Fruit fly (Drosophila melanogaster): Measurements from ENCODE around the gene CG12219.

The CG12219 gene

DNA sequence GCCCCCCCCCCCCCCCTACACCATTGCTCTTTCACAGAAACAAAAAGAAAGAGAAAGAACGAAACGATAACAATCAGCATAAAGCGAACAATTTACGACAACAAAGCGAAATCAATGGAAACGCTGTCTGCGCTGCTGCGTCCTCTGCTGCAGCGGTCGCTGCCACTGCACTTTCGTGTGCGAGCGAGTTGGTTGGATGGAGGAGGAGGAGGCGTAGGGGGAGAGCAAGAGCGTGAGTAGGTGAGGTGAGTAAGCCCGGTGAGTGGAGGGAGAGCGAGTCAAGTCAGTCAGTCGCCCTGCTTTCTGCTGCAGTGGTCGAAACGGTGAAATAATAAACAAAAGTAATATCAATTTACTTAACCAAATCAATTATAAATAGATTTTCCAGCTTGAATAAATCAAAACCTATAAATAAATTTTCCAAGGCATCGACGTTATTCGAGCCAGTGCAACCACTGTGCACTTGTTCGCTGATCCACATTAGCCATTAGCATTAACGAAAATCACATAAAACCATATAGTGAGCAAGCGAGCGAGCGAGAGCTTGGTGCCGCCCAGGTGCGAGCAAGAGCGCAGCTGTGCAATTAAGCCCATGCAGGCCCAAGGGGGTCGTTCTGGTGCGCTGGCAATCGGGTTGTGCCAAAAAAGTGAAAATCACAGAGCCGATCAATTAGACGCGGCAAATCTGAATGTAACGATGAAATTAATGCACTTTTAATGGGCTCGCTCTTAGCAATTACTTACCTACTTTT lies 42.9 kb upstream of the CG12219 start (continued):
- no peak for TF ChIP-seq CG9609 (GFP tag; optimal IDR thresholded peaks at IDR 0.05)
- TF ChIP-seq fd64A (GFP tag; optimal IDR thresholded peaks at IDR 0.05), result peak; percentile 55
- TF ChIP-seq B-H1 (GFP tag; IDR thresholded peaks at IDR 0.05), result peak; percentile 24; the same call in 1 of the 3 replicates
- peak; percentile 4 for TF ChIP-seq lab (GFP tag; optimal IDR thresholded peaks at IDR 0.05)
- TF ChIP-seq az2 (GFP tag; optimal IDR thresholded peaks at IDR 0.05), result peak; percentile 18
- TF ChIP-seq jigr1 (GFP tag; IDR thresholded peaks at IDR 0.05), result peak; percentile 54; the same call in 1 of the 3 replicates
- TF ChIP-seq CG4730 (GFP tag; IDR thresholded peaks at IDR 0.05), result peak; percentile 66
- peak; percentile 32 for TF ChIP-seq ewg (GFP tag; optimal IDR thresholded peaks at IDR 0.05)
- peak; percentile 1 for TF ChIP-seq CoRest (tag; optimal IDR thresholded peaks at IDR 0.05)
- no peak for TF ChIP-seq BEAF-32 (GFP tag; optimal IDR thresholded peaks at IDR 0.05)
- TF ChIP-seq lmd (GFP tag; IDR thresholded peaks at IDR 0.05), result peak; percentile 46; the same call in 1 of the 2 replicates
- TF ChIP-seq CG4424 (GFP tag; optimal IDR thresholded peaks at IDR 0.05), result peak; percentile 9
- peak; percentile 49 for TF ChIP-seq abd-A (tag; optimal IDR thresholded peaks at IDR 0.05)
- peak; percentile 18 for TF ChIP-seq CG18262 (tag; optimal IDR thresholded peaks at IDR 0.05)
- TF ChIP-seq sisA (GFP tag; IDR thresholded peaks at IDR 0.05), result peak; percentile 57
- TF ChIP-seq HLH3B (GFP tag; IDR thresholded peaks at IDR 0.05), result peak; percentile 66
- TF ChIP-seq CG1529 (GFP tag; optimal IDR thresholded peaks at IDR 0.05), result peak; percentile 15
- peak; percentile 69 for TF ChIP-seq ATbp (GFP tag; optimal IDR thresholded peaks at IDR 0.05)
- TF ChIP-seq CG10321 (GFP tag; IDR thresholded peaks at IDR 0.05), result 0 out of 2 replicates have a peak, but pooled peaks have one; percentile 19
- no peak for TF ChIP-seq pzg (GFP tag; optimal IDR thresholded peaks at IDR 0.05)
- no peak for TF ChIP-seq lov (optimal IDR thresholded peaks at IDR 0.05)
- TF ChIP-seq lov (GFP tag; IDR thresholded peaks at IDR 0.05), result 0 out of 3 replicates have a peak, but pooled peaks have one; percentile 55
- no peak for TF ChIP-seq Rfx (GFP tag; IDR thresholded peaks at IDR 0.05)
- peak in 1 of 2 experiments; percentile 27 for TF ChIP-seq Hr78 (GFP tag; optimal IDR thresholded peaks at IDR 0.05)
- TF ChIP-seq corto (GFP tag; optimal IDR thresholded peaks at IDR 0.05), result peak; percentile 83
- TF ChIP-seq H2.0 (GFP tag; IDR thresholded peaks at IDR 0.05), result peak; percentile 56; the same call in 1 of the 2 replicates
- no peak for TF ChIP-seq Hr3 (GFP tag; optimal IDR thresholded peaks at IDR 0.05)
- peak; percentile 6 for TF ChIP-seq CG15601 (tag; optimal IDR thresholded peaks at IDR 0.05)
- peak; percentile 11 for TF ChIP-seq CG2875 (GFP tag; optimal IDR thresholded peaks at IDR 0.05)
- TF ChIP-seq ase (GFP tag; IDR thresholded peaks at IDR 0.05), result peak; percentile 79; the same call in 2 of the 3 replicates
- TF ChIP-seq CG8089 (GFP tag; optimal IDR thresholded peaks at IDR 0.05), result peak; percentile 9
- TF ChIP-seq ap (GFP tag; IDR thresholded peaks at IDR 0.05), result peak; percentile 59; the same call in 1 of the 2 replicates
- TF ChIP-seq CG14441 (GFP tag; IDR thresholded peaks at IDR 0.05), result peak; percentile 63; the same call in 1 of the 2 replicates
- TF ChIP-seq prd (optimal IDR thresholded peaks at IDR 0.05), result no peak
- peak; percentile 70; the same call in 2 of the 3 replicates for TF ChIP-seq prd (GFP tag; IDR thresholded peaks at IDR 0.05)
- peak; percentile 8 for TF ChIP-seq CG2678 (tag; optimal IDR thresholded peaks at IDR 0.05)
- TF ChIP-seq H15 (GFP tag; IDR thresholded peaks at IDR 0.05), result 0 out of 3 replicates have a peak, but pooled peaks have one; percentile 54
- no peak for TF ChIP-seq CG15269 (tag; optimal IDR thresholded peaks at IDR 0.05)
- TF ChIP-seq sim (GFP tag; IDR thresholded peaks at IDR 0.05), result peak; percentile 29; the same call in 1 of the 2 replicates
- peak; percentile 57 for TF ChIP-seq sens-2 (GFP tag; IDR thresholded peaks at IDR 0.05)
- TF ChIP-seq Med (GFP tag), result peak; percentile 69
